Worm (Caenorhabditis elegans) whole organism, mixed stage, embryonic: Measurements from ENCODE around the gene dpy-6.

Source experiments
- bed-3 ChIP-seq: fragments of 200-800 bp; sonication (Bioruptor generic); optimal IDR thresholded peaks from 3 replicates; lab custom pipeline; 2018; ENCODE audit warnings: mild to moderate bottlenecking, missing genetic modification characterization, moderate library complexity, missing compliant biosample characterization
- ces-1 ChIP-seq: fragments of 150-350 bp; optimal IDR thresholded peaks from 2 replicates; lab custom pipeline; 2014; ENCODE audit warnings: missing biosample characterization, missing genetic modification reagents, missing genetic modification characterization
- lin-13 ChIP-seq: fragments of 150-350 bp; optimal IDR thresholded peaks from 2 replicates; lab custom pipeline; 2014; ENCODE audit warnings: missing biosample characterization, missing genetic modification characterization
- mab-5 ChIP-seq: fragments of 150-350 bp; optimal IDR thresholded peaks from 2 replicates; lab custom pipeline; 2014; ENCODE audit warnings: missing biosample characterization, missing genetic modification characterization
- nhr-237 ChIP-seq: fragments of 150-350 bp; optimal IDR thresholded peaks from 2 replicates; lab custom pipeline; 2014; ENCODE audit warnings: missing biosample characterization, missing genetic modification characterization
- nhr-28 ChIP-seq: fragments of 150-350 bp; optimal IDR thresholded peaks from 2 replicates; lab custom pipeline; 2014; ENCODE audit warnings: missing biosample characterization, missing genetic modification characterization
- pha-4 ChIP-seq: fragments of 150-350 bp; optimal IDR thresholded peaks from 2 replicates; lab custom pipeline; 2018; ENCODE audit warnings: missing biosample characterization, missing genetic modification reagents, missing genetic modification characterization
- snpc-4 ChIP-seq: fragments of 150-350 bp; optimal IDR thresholded peaks from 2 replicates; lab custom pipeline; 2014; ENCODE audit warnings: missing biosample characterization, missing genetic modification characterization
- unc-39 ChIP-seq: fragments of 150-350 bp; optimal IDR thresholded peaks from 2 replicates; lab custom pipeline; 2014; ENCODE audit warnings: missing biosample characterization, missing genetic modification characterization
- unc-62 ChIP-seq: fragments of 150-350 bp; optimal IDR thresholded peaks from 2 replicates; lab custom pipeline; 2014; ENCODE audit warnings: missing biosample characterization, missing genetic modification reagents, missing genetic modification characterization
- zip-8 ChIP-seq: fragments of 150-350 bp; optimal IDR thresholded peaks from 2 replicates; lab custom pipeline; 2014; ENCODE audit warnings: missing biosample characterization, missing genetic modification characterization
- ztf-11 ChIP-seq: fragments of 150-350 bp; optimal IDR thresholded peaks from 2 replicates; lab custom pipeline; 2014; ENCODE audit warnings: missing biosample characterization, missing genetic modification characterization

- TF ChIP-seq nhr-28 (no peak), mab-5 (no peak), nhr-237 (tag; lab: Kevin White, UChicago) (no peak), snpc-4 (tag; lab: Kevin White, UChicago) (no peak), unc-39 (tag; lab: Kevin White, UChicago) (no peak), lin-13 (tag; lab: Kevin White, UChicago) (no peak), bed-3 (no peak), ztf-11 (tag; lab: Kevin White, UChicago) (no peak), ces-1 (no peak), unc-62 (no peak), pha-4 (tag; lab: Kevin White, UChicago) (no peak), zip-8 (tag; lab: Kevin White, UChicago) (no peak)
Measured at ce11 chrX:8446108-8446507, 9.3 kb downstream of the dpy-6 start, which contains the start of gene F16F9.1.
